Worm (Caenorhabditis elegans): Measurements from ENCODE around the gene pnp-1.
A peak's percentile ranks its signal among the peaks of the same experiment; 100 is the strongest.

Gene pnp-1

ce11 chrIV:282008-282407, 16.1 kb downstream of the pnp-1 start (continued):
- TF ChIP-seq F26F4.8 (GFP tag; conservative IDR thresholded peaks at IDR 0.05): no peak
- TF ChIP-seq ZK546.5 (tag; optimal IDR thresholded peaks at IDR 0.05): no peak
- no peak for TF ChIP-seq cey-2 (tag; optimal IDR thresholded peaks at IDR 0.05; ENCODE audit: borderline replicate concordance, insufficient read depth)
- TF ChIP-seq F44E2.7 (GFP tag; IDR thresholded peaks at IDR 0.05): no peak
- TF ChIP-seq nhr-111 (GFP tag; optimal IDR thresholded peaks at IDR 0.05): no peak
- no peak for TF ChIP-seq ces-1 (GFP tag; optimal IDR thresholded peaks at IDR 0.05)
- TF ChIP-seq lin-13 (GFP tag; optimal IDR thresholded peaks at IDR 0.05): no peak
- no peak for TF ChIP-seq nhr-42 (GFP tag; IDR thresholded peaks at IDR 0.05)
- TF ChIP-seq T20F7.1 (GFP tag; optimal IDR thresholded peaks at IDR 0.05): no peak
- TF ChIP-seq snpc-1.2 (GFP tag; IDR thresholded peaks at IDR 0.05): no peak
- TF ChIP-seq set-16 (GFP tag; IDR thresholded peaks at IDR 0.05): no peak
- TF ChIP-seq attf-4 (tag; optimal IDR thresholded peaks at IDR 0.05): no peak
- no peak for TF ChIP-seq vab-7 (GFP tag; IDR thresholded peaks at IDR 0.05)
- TF ChIP-seq lin-1 (GFP tag; IDR thresholded peaks at IDR 0.05): no peak
- TF ChIP-seq pqm-1 (tag; optimal IDR thresholded peaks at IDR 0.05): no peak
- peak; percentile 5 for TF ChIP-seq nhr-6 (tag; optimal IDR thresholded peaks at IDR 0.05)
- TF ChIP-seq T26A8.4 (GFP tag; IDR thresholded peaks at IDR 0.05): no peak
- no peak for TF ChIP-seq zag-1 (tag; optimal IDR thresholded peaks at IDR 0.05)
- no peak for TF ChIP-seq php-3 (GFP tag; IDR thresholded peaks at IDR 0.05)
- peak; percentile 35 for TF ChIP-seq mes-2 (tag; optimal IDR thresholded peaks at IDR 0.05; ENCODE audit: poor library complexity, severe bottlenecking)
- TF ChIP-seq nhr-28 (tag; optimal IDR thresholded peaks at IDR 0.05): peak; percentile 12
- TF ChIP-seq unc-62 (GFP tag; optimal IDR thresholded peaks at IDR 0.05 in 1 of 2): peak in 1 of 2 experiments; percentile 61
- TF ChIP-seq unc-62 (tag; optimal IDR thresholded peaks at IDR 0.05): no peak

DNA sequence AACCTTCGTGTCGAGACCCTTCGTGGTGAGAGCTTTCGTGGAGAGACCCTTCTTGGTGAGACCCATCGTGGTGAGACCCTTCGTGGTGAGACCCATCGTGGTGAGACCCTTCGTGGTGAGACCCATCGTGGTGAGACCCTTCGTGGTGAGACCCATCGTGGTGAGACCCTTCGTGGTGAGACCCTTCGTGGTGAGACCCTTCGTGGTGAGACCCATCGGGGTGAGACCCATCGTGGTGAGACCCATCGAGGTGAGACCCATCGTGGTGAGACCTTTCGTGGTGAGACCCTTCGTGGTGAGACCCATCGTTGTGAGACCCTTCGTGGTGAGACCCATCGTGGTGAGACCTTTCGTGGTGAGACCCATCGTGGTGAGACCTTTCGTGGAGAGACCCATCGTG, 16.9 kb downstream of the pnp-1 start:
- TF ChIP-seq dmd-8 (GFP tag; IDR thresholded peaks at IDR 0.05) (0 out of 2 replicates have a peak, but pooled peaks have one; percentile 40), egl-43 (GFP tag; IDR thresholded peaks at IDR 0.05) (0 out of 2 replicates have a peak, but pooled peaks have one; percentile 48), set-16 (GFP tag; IDR thresholded peaks at IDR 0.05) (peak; percentile 79)

DNA sequence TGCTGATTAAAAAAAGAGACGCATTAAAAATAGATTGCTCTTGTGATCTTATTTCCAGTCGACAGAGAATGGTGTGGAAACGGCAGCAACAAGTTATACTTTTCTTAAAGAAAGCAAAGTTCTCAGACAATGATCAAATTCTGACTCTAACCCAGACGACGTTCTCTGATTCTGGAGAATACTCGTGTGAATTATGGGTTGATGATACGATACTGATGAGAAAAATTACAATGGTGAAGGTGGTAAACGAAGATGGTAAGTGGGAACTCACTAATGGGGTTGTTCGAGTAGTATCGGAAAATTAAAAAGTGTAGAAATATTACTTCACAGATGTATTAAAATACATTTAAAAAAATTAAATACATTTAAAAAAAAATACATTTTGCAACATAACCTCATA, 19.8 kb downstream of the pnp-1 start:
- no peak for TF ChIP-seq duxl-1 (tag; optimal IDR thresholded peaks at IDR 0.05; ENCODE audit: poor library complexity)
- TF ChIP-seq unc-62 (GFP tag; optimal IDR thresholded peaks at IDR 0.05 in 1 of 2): peak in 1 of 2 experiments; percentile 64
- TF ChIP-seq unc-62 (tag; optimal IDR thresholded peaks at IDR 0.05): no peak

- TF ChIP-seq fkh-10 (GFP tag; optimal IDR thresholded peaks at IDR 0.05) (no peak), nhr-28 (tag; optimal IDR thresholded peaks at IDR 0.05) (peak; percentile 64), spr-3 (GFP tag; optimal IDR thresholded peaks at IDR 0.05) (no peak), lin-29 (GFP tag; IDR thresholded peaks at IDR 0.05) (no peak), nhr-77 (tag; optimal IDR thresholded peaks at IDR 0.05) (peak; percentile 57), set-16 (GFP tag; IDR thresholded peaks at IDR 0.05) (no peak), T26A8.4 (GFP tag; IDR thresholded peaks at IDR 0.05) (no peak), pqm-1 (tag; optimal IDR thresholded peaks at IDR 0.05) (peak; percentile 54), hlh-11 (tag; optimal IDR thresholded peaks at IDR 0.05) (peak; percentile 28), dve-1 (tag; optimal IDR thresholded peaks at IDR 0.05; ENCODE audit: insufficient read depth) (peak; percentile 48), daf-16 (GFP tag; optimal IDR thresholded peaks at IDR 0.05) (no peak), daf-16 (tag; optimal IDR thresholded peaks at IDR 0.05) (peak; percentile 78), gei-8 (GFP tag; optimal IDR thresholded peaks at IDR 0.05) (no peak), aly-2 (tag; optimal IDR thresholded peaks at IDR 0.05) (no peak), lir-3 (tag; optimal IDR thresholded peaks at IDR 0.05) (no peak)
These were observed 23.0 kb downstream of the pnp-1 start for ce11 chrIV:275146-275545.
